Worm (Caenorhabditis elegans): Measurements from ENCODE around the gene orc-3.

DNA sequence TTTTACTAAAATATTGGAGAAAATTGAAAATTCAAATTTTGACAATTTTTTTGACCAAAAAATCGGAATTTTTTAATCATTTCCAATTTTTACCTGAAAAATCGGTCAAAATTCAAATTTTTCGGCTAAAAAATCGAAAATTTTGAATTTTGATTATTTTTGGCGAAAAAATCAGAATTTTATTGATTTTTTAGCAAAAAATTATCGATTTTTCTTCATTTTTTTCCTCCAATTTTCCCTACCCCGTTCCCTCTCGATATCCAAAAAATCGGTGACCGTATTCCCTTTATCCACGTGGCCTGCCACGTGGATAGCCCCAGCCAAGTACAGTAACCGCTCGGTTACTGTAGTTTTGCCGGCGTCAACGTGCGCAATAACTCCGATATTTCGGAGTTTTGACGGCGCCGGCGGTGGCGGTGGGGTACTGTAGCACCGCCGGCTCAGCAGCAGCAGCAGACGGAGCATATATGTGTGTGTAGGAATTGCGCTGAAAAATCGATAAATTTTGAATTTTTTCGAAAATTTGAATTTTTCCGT is 14.5 kb upstream of the orc-3 start, which contains the start of gene Y119D3B.14:
- TF ChIP-seq sdz-38 (tag; optimal IDR thresholded peaks at IDR 0.05) (no peak), ama-1 (optimal IDR thresholded peaks at IDR 0.05) (no peak), ama-1 (GFP tag; optimal IDR thresholded peaks at IDR 0.05) (no peak)
